ENCODE assay signal across 1 fruit fly cellular context in the genomic region with DNA sequence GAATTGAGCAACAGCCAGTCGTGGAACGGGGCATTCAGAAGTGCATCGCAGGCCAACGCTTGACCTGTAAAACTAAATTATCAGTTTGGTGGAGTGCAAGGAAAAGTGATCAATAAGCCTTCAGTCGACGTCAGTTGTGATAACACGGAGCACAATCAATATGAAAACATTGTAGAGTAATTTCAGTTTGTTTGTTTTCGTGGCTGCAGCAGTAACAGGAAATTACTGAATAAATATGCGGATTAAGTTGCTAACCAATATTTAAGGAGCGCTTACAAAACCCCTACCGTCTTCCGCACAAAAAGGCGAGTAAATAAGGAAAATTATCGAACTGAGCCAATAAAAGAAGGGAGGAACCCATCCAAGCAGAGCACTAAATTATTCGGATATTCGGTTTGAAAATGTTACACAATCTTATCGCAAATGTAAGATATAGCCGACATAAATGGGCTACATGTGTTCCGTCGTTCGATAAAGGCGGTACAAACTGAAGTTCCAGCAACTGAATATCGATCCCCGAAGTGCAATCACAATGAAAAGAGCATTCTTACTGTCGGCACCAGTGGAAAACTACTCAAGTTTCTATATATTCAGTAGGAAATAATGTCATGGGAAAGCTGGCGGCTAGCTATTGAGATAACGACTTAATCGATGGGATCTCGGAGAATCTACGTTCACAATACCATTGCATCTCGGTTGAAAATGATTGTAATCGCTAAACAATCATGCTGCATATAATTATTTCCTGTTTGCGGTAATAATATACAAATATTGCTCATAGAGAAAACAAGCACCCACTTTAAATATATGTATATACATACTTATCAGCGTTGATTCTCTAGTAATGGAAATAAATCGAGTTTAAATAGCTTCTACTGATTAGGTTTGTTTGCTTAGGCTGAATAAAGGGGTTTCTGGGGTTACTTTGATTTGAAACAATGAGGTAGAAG.
A peak's percentile ranks its signal among the peaks of the same experiment; 100 is the strongest.
TF ChIP-seq lines count a peak whose summit lies in the region.

No protein-coding gene starts in this region.

TF ChIP-seq in whole organism, embryonic, 481 proteins besides CTCF, POLR2A, EP300 and RAD21 (continued from another document):
- TF ChIP-seq stc (GFP tag; IDR thresholded peaks at IDR 0.05; lab: Robert Waterston, UW) (peak; percentile 71; the same call in 1 of the 2 replicates), fd96Cb (tag; optimal IDR thresholded peaks at IDR 0.05; lab: Kevin White, UChicago) (peak; percentile 52), amos (GFP tag; IDR thresholded peaks at IDR 0.05; lab: Robert Waterston, UW; ENCODE audit: partially characterized antibody) (no peak), CG4328 (GFP tag; optimal IDR thresholded peaks at IDR 0.05; lab: Kevin White, UChicago) (peak; percentile 25), CG32767 (GFP tag; IDR thresholded peaks at IDR 0.05; lab: Robert Waterston, UW) (peak; percentile 57; the same call in 1 of the 2 replicates), CG10565 (GFP tag; optimal IDR thresholded peaks at IDR 0.05; lab: Kevin White, UChicago) (peak; percentile 22), CrebB (tag; optimal IDR thresholded peaks at IDR 0.05; lab: Kevin White, UChicago) (peak; percentile 76), grn (GFP tag; optimal IDR thresholded peaks at IDR 0.05; lab: Kevin White, UChicago) (peak; percentile 71), Ets97D (GFP tag; optimal IDR thresholded peaks at IDR 0.05; lab: Kevin White, UChicago) (no peak), seq (GFP tag; IDR thresholded peaks at IDR 0.05; lab: Robert Waterston, UW) (peak; percentile 73), Sry-β (GFP tag; optimal IDR thresholded peaks at IDR 0.05; lab: Kevin White, UChicago) (peak; percentile 33), prd (optimal IDR thresholded peaks at IDR 0.05; lab: Kevin White, UChicago) (no peak), prd (GFP tag; IDR thresholded peaks at IDR 0.05; lab: Robert Waterston, UW) (peak; percentile 60), Mrtf (GFP tag; IDR thresholded peaks at IDR 0.05; lab: Robert Waterston, UW) (no peak), sna (GFP tag; IDR thresholded peaks at IDR 0.05; lab: Robert Waterston, UW; ENCODE audit: partially characterized antibody) (no peak), shn (GFP tag; optimal IDR thresholded peaks at IDR 0.05; lab: Kevin White, UChicago) (peak; percentile 56), Camta (GFP tag; optimal IDR thresholded peaks at IDR 0.05; lab: Kevin White, UChicago) (peak; percentile 71), Hey (tag; optimal IDR thresholded peaks at IDR 0.05; lab: Kevin White, UChicago) (no peak), CG10267 (tag; optimal IDR thresholded peaks at IDR 0.05; lab: Kevin White, UChicago) (peak; percentile 40), CG31388 (GFP tag; optimal IDR thresholded peaks at IDR 0.05; lab: Kevin White, UChicago) (no peak), Spps (tag; optimal IDR thresholded peaks at IDR 0.05; lab: Kevin White, UChicago) (peak; percentile 47), ERR (GFP tag; optimal IDR thresholded peaks at IDR 0.05; lab: Kevin White, UChicago) (no peak)
